Worm (Caenorhabditis elegans) whole organism, early embryonic: ENCODE measurements around the gene rpn-6.2.

ENCODE experiments used
- B0310.2 ChIP-seq: sonication (generic microtip); optimal IDR thresholded peaks from 2 replicates; lab custom pipeline; 2016; ENCODE audit warnings: mild to moderate bottlenecking, missing genetic modification characterization, missing compliant biosample characterization
- aly-1 ChIP-seq: sonication (generic microtip); optimal IDR thresholded peaks from 2 replicates; lab custom pipeline; 2016; ENCODE audit warnings: missing genetic modification characterization, missing compliant biosample characterization
- ama-1 ChIP-seq: fragments of 150-350 bp; optimal IDR thresholded peaks from 2 replicates; lab custom pipeline; 2014
- ceh-13 ChIP-seq: fragments of 200-800 bp; sonication (Bioruptor generic); optimal IDR thresholded peaks from 2 replicates; lab custom pipeline; 2018; ENCODE audit warnings: mild to moderate bottlenecking, missing genetic modification characterization, missing compliant biosample characterization
- ceh-36 ChIP-seq: sonication (generic microtip); optimal IDR thresholded peaks from 2 replicates; lab custom pipeline; 2016; ENCODE audit warnings: missing genetic modification characterization, inconsistent platforms, missing compliant biosample characterization
- flt-1 ChIP-seq: fragments of 200-800 bp; sonication (Bioruptor generic); IDR thresholded peaks from 2 replicates; pipeline ENCODE4 v1.3.6; 2022; ENCODE audit warnings: missing genetic modification characterization, missing compliant biosample characterization
- hmg-4 ChIP-seq: fragments of 200-800 bp; sonication (Bioruptor generic); optimal IDR thresholded peaks from 2 replicates; lab custom pipeline; 2018; ENCODE audit warnings: mild to moderate bottlenecking, missing genetic modification characterization, missing compliant biosample characterization
- pes-1 ChIP-seq: fragments of 200-800 bp; sonication (Bioruptor generic); IDR thresholded peaks from 2 replicates; pipeline ENCODE4 v1.3.6; 2022; ENCODE audit warnings: missing genetic modification reagents, missing genetic modification characterization, missing compliant biosample characterization
- scrt-1 ChIP-seq: fragments of 200-800 bp; sonication (Bioruptor generic); IDR thresholded peaks from 2 replicates; pipeline ENCODE4 v1.3.6; 2022; ENCODE audit warnings: missing genetic modification characterization, missing compliant biosample characterization
- tra-4 ChIP-seq: sonication (generic microtip); optimal IDR thresholded peaks from 2 replicates; lab custom pipeline; 2017; ENCODE audit warnings: missing genetic modification characterization, missing compliant biosample characterization

DNA sequence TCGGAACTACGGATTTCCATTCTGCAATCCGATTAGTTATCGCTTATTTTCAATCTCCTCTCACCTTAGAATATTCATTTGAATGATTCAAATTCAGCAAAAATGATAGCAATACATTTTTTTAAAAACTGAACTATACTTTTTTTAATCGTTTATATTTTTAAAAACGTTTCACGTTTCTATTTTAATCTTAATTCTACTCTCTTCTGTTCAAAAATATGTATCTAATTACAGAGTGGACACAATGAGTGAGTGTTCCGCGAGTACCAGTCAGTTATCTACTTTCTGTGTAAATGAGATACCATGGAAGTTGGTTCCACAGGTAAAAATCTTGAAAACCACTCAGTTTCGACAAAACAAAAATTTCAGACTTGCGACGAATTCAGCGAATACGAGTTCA lies 746 bp upstream of the rpn-6.2 start, which contains the start of the genes F59B2.15 and zif-1:
- TF ChIP-seq pes-1 (GFP tag; lab: Robert Waterston, UW) (no peak), tra-4 (tag; lab: Kevin White, UChicago) (no peak), scrt-1 (no peak), hmg-4 (no peak), ama-1 (lab: Kevin White, UChicago) (no peak), flt-1 (GFP tag; lab: Robert Waterston, UW) (no peak), ceh-13 (no peak), ceh-36 (tag; lab: Kevin White, UChicago) (no peak), aly-1 (no peak), B0310.2 (tag; lab: Kevin White, UChicago) (no peak)
